Fruit fly (Drosophila melanogaster): ENCODE data around the gene CG33272.

The CG33272 gene

DNA sequence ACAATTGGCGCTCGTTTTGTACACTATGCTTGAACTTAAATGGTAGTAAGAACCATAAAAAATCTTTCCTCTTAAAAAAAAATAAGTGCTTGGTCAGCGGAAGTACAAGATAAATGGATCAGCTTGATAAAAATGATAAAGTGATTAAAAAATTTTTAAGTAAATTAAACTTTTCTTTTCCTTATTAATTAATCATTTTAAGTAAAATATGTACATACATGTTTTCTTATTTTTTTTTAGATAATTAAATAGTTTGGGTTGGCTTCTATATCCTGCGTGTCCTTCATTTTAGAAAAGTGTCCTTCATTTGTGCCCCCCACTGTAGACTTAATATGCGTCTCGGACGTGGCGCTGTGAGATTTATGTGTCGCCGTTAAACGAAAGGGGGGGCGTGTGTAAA is 46.2 kb upstream of the CG33272 start (continued):
- TF ChIP-seq H15 (GFP tag; IDR thresholded peaks at IDR 0.05) (no peak), CG13296 (GFP tag; optimal IDR thresholded peaks at IDR 0.05) (no peak), zen (tag; optimal IDR thresholded peaks at IDR 0.05) (no peak), H2.0 (GFP tag; IDR thresholded peaks at IDR 0.05) (no peak), ci (GFP tag; IDR thresholded peaks at IDR 0.05) (no peak), emc (GFP tag; optimal IDR thresholded peaks at IDR 0.05) (no peak), dmrt11E (tag; optimal IDR thresholded peaks at IDR 0.05) (no peak), Rfx (GFP tag; IDR thresholded peaks at IDR 0.05) (peak; percentile 38; the same call in 1 of the 2 replicates), Sox100B (GFP tag; optimal IDR thresholded peaks at IDR 0.05) (peak; percentile 15), unc-4 (GFP tag; IDR thresholded peaks at IDR 0.05; ENCODE audit: partially characterized antibody) (no peak), ab (GFP tag; optimal IDR thresholded peaks at IDR 0.05) (no peak), unpg (GFP tag; optimal IDR thresholded peaks at IDR 0.05) (peak; percentile 5), ind (GFP tag; optimal IDR thresholded peaks at IDR 0.05) (peak; percentile 10), CG9932 (GFP tag; IDR thresholded peaks at IDR 0.05) (peak; percentile 31; the same call in 1 of the 2 replicates), zfh2 (GFP tag; optimal IDR thresholded peaks at IDR 0.05) (no peak), Nf-YC (tag; optimal IDR thresholded peaks at IDR 0.05) (no peak), CG10267 (tag; optimal IDR thresholded peaks at IDR 0.05) (no peak), Ets65A (GFP tag) (peak; percentile 12), slp2 (GFP tag; optimal IDR thresholded peaks at IDR 0.05) (no peak), Hmx (GFP tag; optimal IDR thresholded peaks at IDR 0.05) (no peak), hbn (GFP tag; IDR thresholded peaks at IDR 0.05; ENCODE audit: partially characterized antibody) (no peak), dm (GFP tag; optimal IDR thresholded peaks at IDR 0.05) (no peak), Usf (GFP tag; optimal IDR thresholded peaks at IDR 0.05) (no peak), CG12659 (GFP tag; optimal IDR thresholded peaks at IDR 0.05) (peak; percentile 25), lola (GFP tag; optimal IDR thresholded peaks at IDR 0.05) (no peak), Six4 (GFP tag; optimal IDR thresholded peaks at IDR 0.05) (no peak), ap (GFP tag; IDR thresholded peaks at IDR 0.05) (no peak), BEAF-32 (GFP tag; optimal IDR thresholded peaks at IDR 0.05) (no peak), Oaz (GFP tag; IDR thresholded peaks at IDR 0.05) (no peak), tll (GFP tag; optimal IDR thresholded peaks at IDR 0.05) (no peak), CG10462 (GFP tag; optimal IDR thresholded peaks at IDR 0.05) (no peak), HLH54F (GFP tag; optimal IDR thresholded peaks at IDR 0.05) (no peak), CG6854 (GFP tag; optimal IDR thresholded peaks at IDR 0.05) (no peak), CG8924 (tag; optimal IDR thresholded peaks at IDR 0.05) (no peak), CG4854 (GFP tag; optimal IDR thresholded peaks at IDR 0.05) (no peak), CG8089 (GFP tag; optimal IDR thresholded peaks at IDR 0.05) (no peak), jumu (GFP tag; optimal IDR thresholded peaks at IDR 0.05) (no peak), CG31388 (GFP tag; optimal IDR thresholded peaks at IDR 0.05) (no peak), CG15601 (tag; optimal IDR thresholded peaks at IDR 0.05) (no peak), CG30403 (GFP tag; optimal IDR thresholded peaks at IDR 0.05) (peak; percentile 36), CG3838 (GFP tag; optimal IDR thresholded peaks at IDR 0.05) (no peak), p53 (GFP tag; optimal IDR thresholded peaks at IDR 0.05) (no peak), CG14860 (GFP tag; IDR thresholded peaks at IDR 0.05; ENCODE audit: partially characterized antibody) (no peak), CG17186 (GFP tag; optimal IDR thresholded peaks at IDR 0.05) (no peak), nmo (GFP tag; optimal IDR thresholded peaks at IDR 0.05) (no peak), CG17802 (tag; optimal IDR thresholded peaks at IDR 0.05) (no peak), Bteb2 (GFP tag; optimal IDR thresholded peaks at IDR 0.05) (no peak), CG6272 (GFP tag; IDR thresholded peaks at IDR 0.05) (no peak), CG10274 (GFP tag; optimal IDR thresholded peaks at IDR 0.05) (no peak), vfl (GFP tag; optimal IDR thresholded peaks at IDR 0.05) (peak; percentile 33), CG4617 (GFP tag; optimal IDR thresholded peaks at IDR 0.05; ENCODE audit: borderline replicate concordance) (no peak)
